Fruit fly (Drosophila melanogaster): ENCODE data around the gene Apc2.
A peak's percentile ranks its signal among the peaks of the same experiment; 100 is the strongest.

The Apc2 gene

DNA sequence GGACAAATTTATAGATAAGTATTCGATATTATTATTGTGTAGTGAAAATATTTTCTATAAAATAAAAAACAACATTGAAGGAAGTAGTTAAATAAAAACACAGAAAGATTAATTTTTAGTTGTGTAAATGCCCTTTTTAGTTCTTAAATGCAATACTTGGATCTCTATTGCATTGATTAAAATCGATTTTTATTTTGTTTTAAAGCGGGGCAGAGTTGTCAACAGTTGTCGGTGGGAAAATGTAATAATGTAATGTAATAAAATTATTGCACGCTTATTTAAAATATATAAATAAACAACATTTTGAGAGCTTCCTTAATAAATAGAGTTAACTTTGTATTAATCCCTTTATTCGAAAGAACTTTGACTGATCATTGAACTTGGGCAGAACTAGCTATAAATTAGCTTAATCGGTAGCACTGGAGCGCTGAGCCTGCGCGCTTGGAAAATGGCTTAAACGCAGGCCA, at the start of gene Apc2 (continued):
- peak; percentile 64 for TF ChIP-seq CG12659 (GFP tag; optimal IDR thresholded peaks at IDR 0.05)
- TF ChIP-seq Pdp1 (GFP tag; optimal IDR thresholded peaks at IDR 0.05) = peak; percentile 38 to 64
- peak; percentile 72 for TF ChIP-seq Abd-B (GFP tag; optimal IDR thresholded peaks at IDR 0.05)
- no peak; the same call in 2 of the 3 replicates for TF ChIP-seq B-H1 (GFP tag; IDR thresholded peaks at IDR 0.05)
- TF ChIP-seq CG17829 (tag; optimal IDR thresholded peaks at IDR 0.05) = peak; percentile 70
- peak; percentile 30 for TF ChIP-seq CG10543 (GFP tag; optimal IDR thresholded peaks at IDR 0.05)
- TF ChIP-seq zen2 (GFP tag; IDR thresholded peaks at IDR 0.05; ENCODE audit: partially characterized antibody) = peak; percentile 18; the same call in 1 of the 3 replicates
- TF ChIP-seq CG11093 (GFP tag; IDR thresholded peaks at IDR 0.05) = peak; percentile 37; the same call in 1 of the 3 replicates
- no peak for TF ChIP-seq pfk (GFP tag; optimal IDR thresholded peaks at IDR 0.05)
- TF ChIP-seq CG18476 (GFP tag; optimal IDR thresholded peaks at IDR 0.05) = peak; percentile 61
- no peak for TF ChIP-seq CG8281 (tag; optimal IDR thresholded peaks at IDR 0.05)
- no peak for TF ChIP-seq Optix (GFP tag; IDR thresholded peaks at IDR 0.05)
- peak; percentile 77 for TF ChIP-seq BEAF-32 (GFP tag; optimal IDR thresholded peaks at IDR 0.05)
- TF ChIP-seq ci (GFP tag; IDR thresholded peaks at IDR 0.05) = peak; percentile 64; the same call in 2 of the 3 replicates
- TF ChIP-seq HHEX (GFP tag; optimal IDR thresholded peaks at IDR 0.05) = peak; percentile 1
- TF ChIP-seq H2.0 (GFP tag; IDR thresholded peaks at IDR 0.05) = peak; percentile 65
- peak; percentile 6 for TF ChIP-seq CG4820 (GFP tag; optimal IDR thresholded peaks at IDR 0.05)
- TF ChIP-seq CG4328 (GFP tag; optimal IDR thresholded peaks at IDR 0.05) = no peak
- TF ChIP-seq grn (GFP tag; optimal IDR thresholded peaks at IDR 0.05) = no peak
- TF ChIP-seq HmgD (GFP tag; optimal IDR thresholded peaks at IDR 0.05) = no peak
- TF ChIP-seq sug (tag; optimal IDR thresholded peaks at IDR 0.05) = peak; percentile 62
- TF ChIP-seq slp2 (GFP tag; optimal IDR thresholded peaks at IDR 0.05) = peak; percentile 24
- peak; percentile 51 for TF ChIP-seq CG1233 (GFP tag; optimal IDR thresholded peaks at IDR 0.05)
- TF ChIP-seq nmo (GFP tag; optimal IDR thresholded peaks at IDR 0.05) = peak; percentile 77
- TF ChIP-seq CG10959 (GFP tag; IDR thresholded peaks at IDR 0.05) = no peak
- peak; percentile 53 for TF ChIP-seq Ssrp (tag; optimal IDR thresholded peaks at IDR 0.05)
- TF ChIP-seq oc (tag; optimal IDR thresholded peaks at IDR 0.05) = no peak
- TF ChIP-seq Gug (GFP tag; IDR thresholded peaks at IDR 0.05) = 0 out of 4 replicates have a peak, but pooled peaks have one; percentile 12
- TF ChIP-seq sr (GFP tag; IDR thresholded peaks at IDR 0.05) = no peak
- TF ChIP-seq CG12744 (GFP tag; optimal IDR thresholded peaks at IDR 0.05) = no peak
- TF ChIP-seq dmrt11E (tag; optimal IDR thresholded peaks at IDR 0.05) = peak; percentile 64
- TF ChIP-seq CG12391 (tag; optimal IDR thresholded peaks at IDR 0.05) = peak; percentile 82
- TF ChIP-seq Ptx1 (GFP tag; IDR thresholded peaks at IDR 0.05) = peak; percentile 70
- TF ChIP-seq dpn (GFP tag; optimal IDR thresholded peaks at IDR 0.05) = peak; percentile 34 to 61
- TF ChIP-seq CG8388 (GFP tag; optimal IDR thresholded peaks at IDR 0.05) = peak; percentile 55
- TF ChIP-seq lbe (GFP tag; optimal IDR thresholded peaks at IDR 0.05) = peak; percentile 14
- TF ChIP-seq Dp (GFP tag; optimal IDR thresholded peaks at IDR 0.05) = peak; percentile 17
- peak; percentile 55 for TF ChIP-seq CG3281 (GFP tag; optimal IDR thresholded peaks at IDR 0.05)
- TF ChIP-seq h (optimal IDR thresholded peaks at IDR 0.05) = no peak
- TF ChIP-seq CG3726 (GFP tag; IDR thresholded peaks at IDR 0.05) = no peak
- TF ChIP-seq CG7839 (tag; optimal IDR thresholded peaks at IDR 0.05) = peak; percentile 74
- peak; percentile 56 for TF ChIP-seq tin (GFP tag; optimal IDR thresholded peaks at IDR 0.05)
- peak; percentile 62 for TF ChIP-seq Nf-YC (tag; optimal IDR thresholded peaks at IDR 0.05)
- peak; percentile 53 for TF ChIP-seq PHDP (tag; optimal IDR thresholded peaks at IDR 0.05)
- TF ChIP-seq mam (GFP tag; optimal IDR thresholded peaks at IDR 0.05) = peak; percentile 41
- no peak for TF ChIP-seq CG8359 (GFP tag; optimal IDR thresholded peaks at IDR 0.05; ENCODE audit: borderline replicate concordance)
- TF ChIP-seq CG10267 (tag; optimal IDR thresholded peaks at IDR 0.05) = peak; percentile 66
- no peak for TF ChIP-seq gfzf (GFP tag; optimal IDR thresholded peaks at IDR 0.05)
- peak; percentile 51; the same call in 1 of the 3 replicates for TF ChIP-seq CG16813 (GFP tag; IDR thresholded peaks at IDR 0.05; ENCODE audit: partially characterized antibody)

Data from whole organism, embryonic.